Worm (Caenorhabditis elegans) whole organism, mixed stage, embryonic: ENCODE data around the gene fbxa-141.

ENCODE experiments used
- M03D4.4 ChIP-seq: sonication (generic microtip); optimal IDR thresholded peaks from 2 replicates; lab custom pipeline; 2017; ENCODE audit warnings: mild to moderate bottlenecking, missing genetic modification characterization, missing compliant biosample characterization
- bed-3 ChIP-seq: fragments of 200-800 bp; sonication (Bioruptor generic); optimal IDR thresholded peaks from 3 replicates; lab custom pipeline; 2018; ENCODE audit warnings: mild to moderate bottlenecking, missing genetic modification characterization, moderate library complexity, missing compliant biosample characterization
- blmp-1 ChIP-seq: fragments of 150-350 bp; optimal IDR thresholded peaks from 2 replicates; lab custom pipeline; 2014; ENCODE audit warnings: missing biosample characterization, missing genetic modification characterization
- ceh-39 ChIP-seq: fragments of 150-350 bp; optimal IDR thresholded peaks from 2 replicates; lab custom pipeline; 2014; ENCODE audit warnings: missing biosample characterization, missing genetic modification characterization
- ceh-43 ChIP-seq: fragments of 200-800 bp; sonication (Bioruptor generic); optimal IDR thresholded peaks from 2 replicates; lab custom pipeline; 2018; ENCODE audit warnings: mild to moderate bottlenecking, missing genetic modification characterization, moderate library complexity, missing compliant biosample characterization
- ceh-83 ChIP-seq: fragments of 200-800 bp; sonication (Bioruptor generic); optimal IDR thresholded peaks from 2 replicates; lab custom pipeline; 2018; ENCODE audit warnings: mild to moderate bottlenecking, missing genetic modification characterization, missing compliant biosample characterization
- ces-1 ChIP-seq: fragments of 150-350 bp; optimal IDR thresholded peaks from 2 replicates; lab custom pipeline; 2014; ENCODE audit warnings: missing biosample characterization, missing genetic modification reagents, missing genetic modification characterization
- cnd-1 ChIP-seq: fragments of 200-800 bp; sonication (Bioruptor generic); optimal IDR thresholded peaks from 2 replicates; lab custom pipeline; 2018; ENCODE audit warnings: mild to moderate bottlenecking, missing genetic modification characterization, missing compliant biosample characterization
- drap-1 ChIP-seq: fragments of 200-800 bp; sonication (Bioruptor generic); optimal IDR thresholded peaks from 3 replicates; lab custom pipeline; 2018; ENCODE audit warnings: mild to moderate bottlenecking, missing genetic modification characterization, missing compliant biosample characterization
- elt-3 ChIP-seq: fragments of 150-350 bp; optimal IDR thresholded peaks from 2 replicates; lab custom pipeline; 2014; ENCODE audit warnings: missing biosample characterization, missing genetic modification characterization
- flh-1 ChIP-seq: fragments of 200-800 bp; sonication (Bioruptor generic); optimal IDR thresholded peaks from 2 replicates; lab custom pipeline; 2018; ENCODE audit warnings: mild to moderate bottlenecking, missing genetic modification characterization, moderate library complexity, missing compliant biosample characterization
- hlh-1 ChIP-seq: fragments of 150-350 bp; optimal IDR thresholded peaks from 2 replicates; lab custom pipeline; 2014; ENCODE audit warnings: missing biosample characterization, missing genetic modification reagents, missing genetic modification characterization
- lin-13 ChIP-seq: fragments of 150-350 bp; optimal IDR thresholded peaks from 2 replicates; lab custom pipeline; 2014; ENCODE audit warnings: missing biosample characterization, missing genetic modification characterization
- lin-32 ChIP-seq: fragments of 200-800 bp; sonication (Bioruptor generic); optimal IDR thresholded peaks from 2 replicates; lab custom pipeline; 2018; ENCODE audit warnings: mild to moderate bottlenecking, missing genetic modification characterization, missing compliant biosample characterization
- lsy-2 ChIP-seq: fragments of 150-350 bp; optimal IDR thresholded peaks from 2 replicates; lab custom pipeline; 2014; ENCODE audit warnings: missing biosample characterization, missing genetic modification characterization
- mab-5 ChIP-seq: fragments of 150-350 bp; optimal IDR thresholded peaks from 2 replicates; lab custom pipeline; 2014; ENCODE audit warnings: missing biosample characterization, missing genetic modification characterization
- mep-1 ChIP-seq: fragments of 150-350 bp; optimal IDR thresholded peaks from 2 replicates; lab custom pipeline; 2017; ENCODE audit warnings: missing biosample characterization, missing genetic modification reagents, missing genetic modification characterization, inconsistent platforms
- nhr-12 ChIP-seq: fragments of 150-350 bp; optimal IDR thresholded peaks from 2 replicates; lab custom pipeline; 2014; ENCODE audit warnings: missing biosample characterization, missing genetic modification characterization
- nhr-2 ChIP-seq: fragments of 150-350 bp; optimal IDR thresholded peaks from 2 replicates; lab custom pipeline; 2014; ENCODE audit warnings: missing biosample characterization, missing genetic modification characterization
- nhr-237 ChIP-seq: fragments of 150-350 bp; optimal IDR thresholded peaks from 2 replicates; lab custom pipeline; 2014; ENCODE audit warnings: missing biosample characterization, missing genetic modification characterization
- nhr-28 ChIP-seq: fragments of 150-350 bp; optimal IDR thresholded peaks from 2 replicates; lab custom pipeline; 2014; ENCODE audit warnings: missing biosample characterization, missing genetic modification characterization
- nhr-76 ChIP-seq: sonication (generic microtip); optimal IDR thresholded peaks from 2 replicates; lab custom pipeline; 2017; ENCODE audit warnings: missing biosample characterization, missing genetic modification characterization
- pha-4 ChIP-seq: fragments of 150-350 bp; optimal IDR thresholded peaks from 2 replicates; lab custom pipeline; 2018; ENCODE audit warnings: missing biosample characterization, missing genetic modification reagents, missing genetic modification characterization
- sem-2 ChIP-seq: fragments of 200-800 bp; sonication (Bioruptor generic); optimal IDR thresholded peaks from 2 replicates; lab custom pipeline; 2018; ENCODE audit warnings: mild to moderate bottlenecking, missing genetic modification characterization, missing compliant biosample characterization
- snpc-4 ChIP-seq: fragments of 150-350 bp; optimal IDR thresholded peaks from 2 replicates; lab custom pipeline; 2014; ENCODE audit warnings: missing biosample characterization, missing genetic modification characterization
- sptf-1 ChIP-seq: sonication (generic microtip); optimal IDR thresholded peaks from 2 replicates; lab custom pipeline; 2017; ENCODE audit warnings: mild to moderate bottlenecking, missing genetic modification characterization, moderate library complexity, missing compliant biosample characterization
- tbx-8 ChIP-seq: fragments of 200-800 bp; sonication (Bioruptor generic); optimal IDR thresholded peaks from 2 replicates; lab custom pipeline; 2018; ENCODE audit warnings: mild to moderate bottlenecking, missing genetic modification characterization, moderate library complexity, missing compliant biosample characterization
- unc-120 ChIP-seq: sonication (generic microtip); optimal IDR thresholded peaks from 2 replicates; lab custom pipeline; 2017; ENCODE audit warnings: missing genetic modification characterization, missing compliant biosample characterization; ENCODE audit not compliant: poor library complexity, severe bottlenecking
- unc-39 ChIP-seq: fragments of 150-350 bp; optimal IDR thresholded peaks from 2 replicates; lab custom pipeline; 2014; ENCODE audit warnings: missing biosample characterization, missing genetic modification characterization
- unc-62 ChIP-seq: fragments of 150-350 bp; optimal IDR thresholded peaks from 2 replicates; lab custom pipeline; 2014; ENCODE audit warnings: missing biosample characterization, missing genetic modification reagents, missing genetic modification characterization
- ztf-11 ChIP-seq: fragments of 150-350 bp; optimal IDR thresholded peaks from 2 replicates; lab custom pipeline; 2014; ENCODE audit warnings: missing biosample characterization, missing genetic modification characterization

The fbxa-141 gene

ce11 chrX:14545543-14545942 is 32.8 kb upstream of the fbxa-141 start, which contains the start of gene enri-2:
TSS of gene enri-2 (plus strand) at chrX:14545843.
- TF ChIP-seq ces-1 (GFP tag; lab: Kevin White, UChicago) (no peak), pha-4 (tag; lab: Kevin White, UChicago) (no peak), lsy-2 (tag; lab: Kevin White, UChicago) (no peak), flh-1 (GFP tag; lab: Kevin White, UChicago) (no peak), nhr-237 (no peak), cnd-1 (no peak), unc-39 (tag; lab: Kevin White, UChicago) (no peak), snpc-4 (tag; lab: Kevin White, UChicago) (no peak), mep-1 (tag; lab: Kevin White, UChicago) (no peak), ceh-39 (tag; lab: Kevin White, UChicago) (no peak), sem-2 (no peak), ceh-83 (GFP tag; lab: Kevin White, UChicago) (no peak), bed-3 (no peak), nhr-12 (tag; lab: Kevin White, UChicago) (no peak)

ce11 chrX:14543224-14543623 is 30.5 kb upstream of the fbxa-141 start, which contains the start of gene T24C2.3:
TSS of gene T24C2.3 (plus strand) at chrX:14543524.
- TF ChIP-seq ceh-83 (GFP tag; lab: Kevin White, UChicago) (no peak), tbx-8 (GFP tag; lab: Kevin White, UChicago) (no peak), lin-32 (GFP tag; lab: Kevin White, UChicago) (no peak), nhr-76 (no peak), snpc-4 (tag; lab: Kevin White, UChicago) (no peak), sptf-1 (no peak), unc-62 (GFP tag; lab: Kevin White, UChicago) (no peak), hlh-1 (tag; lab: Kevin White, UChicago) (no peak), lin-13 (tag; lab: Kevin White, UChicago) (no peak)

- TF ChIP-seq nhr-28 (tag; lab: Kevin White, UChicago), result no peak
These were observed 29.3 kb upstream of the fbxa-141 start, which contains the start of gene fbxa-81 for ce11 chrX:14541992-14542391. TSS of gene fbxa-81 (minus strand) at chrX:14542092.

DNA sequence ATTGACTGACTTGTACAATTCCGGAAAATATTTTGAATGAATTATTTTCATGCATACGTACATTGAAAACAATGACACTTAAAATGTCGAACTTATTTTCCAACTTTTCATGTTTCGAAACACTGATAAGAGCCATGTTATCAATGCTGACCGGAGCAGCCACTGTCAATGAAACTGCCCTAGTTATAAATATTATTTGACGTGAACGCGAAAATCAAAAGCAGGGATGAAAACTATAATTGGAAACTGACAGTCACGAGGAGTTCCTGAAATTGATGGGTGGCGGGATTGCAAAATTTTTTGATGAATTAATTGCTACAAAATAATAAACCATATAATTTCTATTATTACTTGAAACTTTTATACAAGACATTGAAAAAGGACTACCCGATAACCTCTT is 26.8 kb upstream of the fbxa-141 start:
- no peak for TF ChIP-seq ceh-43 (GFP tag; lab: Kevin White, UChicago)
- no peak for TF ChIP-seq blmp-1 (tag; lab: Kevin White, UChicago)
- TF ChIP-seq, all 35 proteins: peak for 0

ce11 chrX:14537625-14538024 is 24.9 kb upstream of the fbxa-141 start:
- TF ChIP-seq ztf-11 (tag; lab: Kevin White, UChicago) (no peak), flh-1 (GFP tag; lab: Kevin White, UChicago) (no peak), lsy-2 (tag; lab: Kevin White, UChicago) (no peak), cnd-1 (no peak), unc-62 (GFP tag; lab: Kevin White, UChicago) (no peak), unc-120 (no peak), unc-39 (tag; lab: Kevin White, UChicago) (no peak), ceh-43 (GFP tag; lab: Kevin White, UChicago) (no peak), ceh-83 (GFP tag; lab: Kevin White, UChicago) (no peak), hlh-1 (tag; lab: Kevin White, UChicago) (no peak), snpc-4 (tag; lab: Kevin White, UChicago) (no peak), nhr-237 (no peak), nhr-2 (tag; lab: Kevin White, UChicago) (no peak), nhr-76 (no peak), drap-1 (GFP tag; lab: Kevin White, UChicago) (no peak), M03D4.4 (no peak), tbx-8 (GFP tag; lab: Kevin White, UChicago) (no peak), sem-2 (no peak)

- TF ChIP-seq unc-62 (GFP tag; lab: Kevin White, UChicago), result no peak
- no peak for TF ChIP-seq blmp-1 (tag; lab: Kevin White, UChicago)
- TF ChIP-seq lsy-2 (tag; lab: Kevin White, UChicago), result no peak
- TF ChIP-seq lin-13 (tag; lab: Kevin White, UChicago), result no peak
- no peak for TF ChIP-seq bed-3
- TF ChIP-seq mab-5 (tag; lab: Kevin White, UChicago), result no peak
- no peak for TF ChIP-seq flh-1 (GFP tag; lab: Kevin White, UChicago)
- no peak for TF ChIP-seq ztf-11 (tag; lab: Kevin White, UChicago)
- no peak for TF ChIP-seq elt-3 (tag; lab: Kevin White, UChicago)
- TF ChIP-seq lin-32 (GFP tag; lab: Kevin White, UChicago), result no peak
- TF ChIP-seq cnd-1, result no peak
- TF ChIP-seq unc-39 (tag; lab: Kevin White, UChicago), result no peak
These were observed 23.2 kb upstream of the fbxa-141 start for ce11 chrX:14535913-14536312.
